Worm (Caenorhabditis elegans): ENCODE measurements around the gene twk-46.

DNA sequence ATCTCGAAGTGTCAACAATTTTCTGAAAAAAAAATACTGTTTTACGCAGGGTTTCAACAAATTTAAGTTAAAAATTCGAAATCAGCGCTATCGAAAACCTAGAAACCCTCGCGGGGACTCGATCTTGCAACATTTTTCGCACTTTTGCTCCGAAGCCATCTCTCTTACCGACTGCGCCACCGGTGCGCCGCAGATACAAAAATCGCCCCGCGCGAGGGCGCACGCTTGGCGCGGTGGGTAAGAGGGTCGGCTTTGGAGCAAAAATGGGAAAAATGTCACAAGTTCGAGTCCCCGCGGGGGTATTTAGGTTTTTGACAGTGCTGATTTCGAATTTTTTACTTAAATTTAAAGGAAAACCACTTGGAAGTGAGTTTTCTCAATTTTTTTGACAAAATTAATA lies 30.9 kb downstream of the twk-46 start:
- TF ChIP-seq lsy-27 (tag; optimal IDR thresholded peaks at IDR 0.05; ENCODE audit: borderline replicate concordance, insufficient read depth), result no peak
- TF ChIP-seq F57C9.4 (tag; optimal IDR thresholded peaks at IDR 0.05), result no peak
- TF ChIP-seq dox-1 (GFP tag; IDR thresholded peaks at IDR 0.05), result no peak
- no peak for TF ChIP-seq dpff-1 (tag; optimal IDR thresholded peaks at IDR 0.05)
- no peak for TF ChIP-seq athp-1 (tag; optimal IDR thresholded peaks at IDR 0.05)
- TF ChIP-seq ztf-22 (GFP tag; optimal IDR thresholded peaks at IDR 0.05), result no peak
- TF ChIP-seq Y95B8A.8 (GFP tag; IDR thresholded peaks at IDR 0.05), result no peak
- TF ChIP-seq nfya-1 (tag; optimal IDR thresholded peaks at IDR 0.05; ENCODE audit: borderline replicate concordance, insufficient read depth), result no peak
- TF ChIP-seq lin-40 (tag; optimal IDR thresholded peaks at IDR 0.05), result no peak
- no peak for TF ChIP-seq akir-1 (GFP tag; optimal IDR thresholded peaks at IDR 0.05)
- TF ChIP-seq egl-44 (GFP tag; IDR thresholded peaks at IDR 0.05), result no peak
- no peak for TF ChIP-seq attf-5 (GFP tag; optimal IDR thresholded peaks at IDR 0.05)

Measured in whole organism, young adult.